Worm (Caenorhabditis elegans): ENCODE data around the gene usp-46.

- TF ChIP-seq ztf-11 (tag; optimal IDR thresholded peaks at IDR 0.05) (no peak), elt-3 (tag; optimal IDR thresholded peaks at IDR 0.05) (no peak), ceh-43 (GFP tag; optimal IDR thresholded peaks at IDR 0.05) (no peak), lin-13 (tag; optimal IDR thresholded peaks at IDR 0.05) (no peak), pha-4 (tag; optimal IDR thresholded peaks at IDR 0.05) (no peak), lsy-2 (tag; optimal IDR thresholded peaks at IDR 0.05) (peak; percentile 35), ces-1 (GFP tag; optimal IDR thresholded peaks at IDR 0.05) (peak; percentile 72), unc-62 (GFP tag; optimal IDR thresholded peaks at IDR 0.05) (no peak), unc-39 (tag; optimal IDR thresholded peaks at IDR 0.05) (no peak), nhr-237 (tag; optimal IDR thresholded peaks at IDR 0.05) (no peak), ceh-83 (GFP tag; optimal IDR thresholded peaks at IDR 0.05) (no peak), nhr-28 (tag; optimal IDR thresholded peaks at IDR 0.05) (no peak)
These were observed 31.8 kb downstream of the usp-46 start, which contains the start of gene gtap-2 for ce11 chrIII:9808179-9808578.
